Worm (Caenorhabditis elegans) whole organism, L1 larva: ENCODE results near the gene fipr-6.

Source experiments
- ama-1 ChIP-seq: fragments of 150-350 bp; optimal IDR thresholded peaks from 2 replicates; lab custom pipeline; 2014
- blmp-1 ChIP-seq: fragments of 150-350 bp; optimal IDR thresholded peaks from 2 replicates; lab custom pipeline; 2014; ENCODE audit warnings: missing biosample characterization, missing genetic modification characterization
- ceh-82 ChIP-seq, 3 experiments: fragments of 150-350 bp in 1 of 3; sonication (generic microtip) in 2 of 3; optimal IDR thresholded peaks; 2 replicates each; lab custom pipeline; 2014 to 2017; ENCODE audit warnings: missing biosample characterization in 3 of 3, missing genetic modification characterization in 3 of 3
- dpl-1 ChIP-seq, 3 experiments: fragments of 150-350 bp in 2 of 3; sonication (generic microtip) in 1 of 3; optimal IDR thresholded peaks; 2 replicates each; lab custom pipeline; 2014 to 2017; ENCODE audit warnings: missing biosample characterization in 3 of 3, missing genetic modification characterization in 3 of 3, missing genetic modification reagents in 3 of 3
- fkh-10 ChIP-seq: sonication (generic microtip); optimal IDR thresholded peaks from 2 replicates; lab custom pipeline; 2017; ENCODE audit warnings: missing biosample characterization, missing genetic modification reagents, missing genetic modification characterization
- hlh-4 ChIP-seq: sonication (generic microtip); optimal IDR thresholded peaks from 2 replicates; lab custom pipeline; 2016; ENCODE audit warnings: mild to moderate bottlenecking, missing genetic modification characterization, missing compliant biosample characterization
- mdl-1 ChIP-seq, 2 experiments: fragments of 150-350 bp; optimal IDR thresholded peaks; 2 replicates each; lab custom pipeline; 2014 to 2017; ENCODE audit warnings: missing biosample characterization in 2 of 2, missing genetic modification characterization in 2 of 2, inconsistent platforms in 1 of 2
- nhr-237 ChIP-seq: fragments of 150-350 bp; optimal IDR thresholded peaks from 2 replicates; lab custom pipeline; 2014; ENCODE audit warnings: missing biosample characterization, missing genetic modification characterization
- pqm-1 ChIP-seq: sonication (generic microtip); optimal IDR thresholded peaks from 3 replicates; lab custom pipeline; 2017; ENCODE audit warnings: missing biosample characterization, missing genetic modification characterization
- tbx-2 ChIP-seq: sonication (generic microtip); optimal IDR thresholded peaks from 2 replicates; lab custom pipeline; 2016; ENCODE audit warnings: missing genetic modification characterization, missing compliant biosample characterization
- unc-30 ChIP-seq: sonication (generic microtip); optimal IDR thresholded peaks from 2 replicates; lab custom pipeline; 2017; ENCODE audit warnings: missing biosample characterization, missing genetic modification characterization
- unc-62 ChIP-seq: fragments of 150-350 bp; optimal IDR thresholded peaks from 2 replicates; lab custom pipeline; 2014; ENCODE audit warnings: missing biosample characterization, missing genetic modification reagents, missing genetic modification characterization
- zag-1 ChIP-seq: fragments of 150-350 bp; optimal IDR thresholded peaks from 2 replicates; lab custom pipeline; 2014; ENCODE audit warnings: missing biosample characterization, missing genetic modification characterization

DNA sequence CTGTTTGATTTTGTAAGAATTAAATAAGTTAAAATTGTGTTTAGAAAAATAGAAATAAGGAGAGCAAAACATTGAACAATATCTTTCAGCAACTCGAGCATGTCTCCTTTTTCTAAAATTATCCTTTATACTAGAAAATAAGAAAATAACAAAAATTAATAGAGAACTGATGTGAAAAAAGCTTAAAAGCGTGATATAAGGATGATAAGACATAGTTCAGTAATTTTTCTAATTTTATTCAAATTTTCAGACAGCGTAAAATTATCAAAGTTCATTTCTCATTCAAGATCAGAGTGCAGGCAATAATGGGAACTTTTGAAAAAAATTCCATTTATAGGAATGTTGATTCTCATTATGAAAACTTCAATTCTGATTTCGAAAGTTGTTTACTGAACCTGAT lies 2.3 kb downstream of the fipr-6 start, which contains the start of gene str-182:
- TF ChIP-seq pqm-1 (tag; lab: Kevin White, UChicago) (no peak), ama-1 (lab: Kevin White, UChicago) (no peak), hlh-4 (tag; lab: Kevin White, UChicago) (no peak), nhr-237 (tag; lab: Kevin White, UChicago) (no peak), mdl-1 (tag; optimal IDR thresholded peaks at IDR 0.05; lab: Kevin White, UChicago) (no peak), fkh-10 (GFP tag; lab: Kevin White, UChicago) (no peak), dpl-1 (GFP tag; optimal IDR thresholded peaks at IDR 0.05; lab: Kevin White, UChicago) (no peak), unc-62 (no peak), tbx-2 (tag; lab: Kevin White, UChicago) (no peak), unc-30 (tag; lab: Kevin White, UChicago) (no peak), ceh-82 (tag; optimal IDR thresholded peaks at IDR 0.05; lab: Kevin White, UChicago) (no peak), blmp-1 (no peak), zag-1 (tag; lab: Kevin White, UChicago) (no peak)
